Worm (Caenorhabditis elegans) whole organism, L1 larva: ENCODE results near the gene grd-16.

Experiments used
- Y116A8C.19 ChIP-seq: sonication (generic microtip); optimal IDR thresholded peaks from 2 replicates; lab custom pipeline; 2016; ENCODE audit warnings: missing compliant biosample characterization, missing genetic modification characterization, borderline replicate concordance
- aha-1 ChIP-seq: fragments of 150-350 bp; optimal IDR thresholded peaks from 2 replicates; lab custom pipeline; 2014; ENCODE audit warnings: missing biosample characterization, missing genetic modification characterization
- ceh-63 ChIP-seq: fragments of 200-800 bp; sonication (Bioruptor generic); optimal IDR thresholded peaks from 2 replicates; lab custom pipeline; 2018; ENCODE audit warnings: mild to moderate bottlenecking, missing genetic modification characterization, missing compliant biosample characterization
- ceh-8 ChIP-seq: fragments of 200-800 bp; sonication (Bioruptor generic); optimal IDR thresholded peaks from 2 replicates; lab custom pipeline; 2018; ENCODE audit warnings: mild to moderate bottlenecking, missing genetic modification characterization, moderate library complexity, missing compliant biosample characterization
- ceh-90 ChIP-seq: sonication (generic microtip); optimal IDR thresholded peaks from 2 replicates; lab custom pipeline; 2016; ENCODE audit warnings: missing genetic modification characterization, missing compliant biosample characterization
- efl-1 ChIP-seq, 4 experiments: fragments of 150-350 bp; optimal IDR thresholded peaks in 3 of 4; peaks in 1 of 4; 1 replicate in 1 of 4; 2 replicates in 3 of 4; lab custom pipeline; 2014; ENCODE audit warnings: missing biosample characterization in 2 of 4, missing genetic modification characterization in 2 of 4, missing genetic modification reagents in 2 of 4
- efl-3 ChIP-seq: fragments of 200-800 bp; sonication (Bioruptor generic); optimal IDR thresholded peaks from 2 replicates; lab custom pipeline; 2018; ENCODE audit warnings: mild to moderate bottlenecking, missing genetic modification characterization, missing compliant biosample characterization
- egl-13 ChIP-seq: sonication (generic microtip); optimal IDR thresholded peaks from 2 replicates; lab custom pipeline; 2016; ENCODE audit warnings: missing genotype, missing genetic modification reagents, missing genetic modification characterization, missing compliant biosample characterization
- egl-27 ChIP-seq, 2 experiments: fragments of 150-350 bp in 1 of 2; sonication (generic microtip); optimal IDR thresholded peaks; 3 replicates each; lab custom pipeline; 2017 to 2018; ENCODE audit warnings: missing biosample characterization in 2 of 2, missing genetic modification characterization in 2 of 2, missing genetic modification reagents in 2 of 2
- elt-2 ChIP-seq: sonication (generic microtip); optimal IDR thresholded peaks from 2 replicates; lab custom pipeline; 2016; ENCODE audit warnings: missing genetic modification characterization, mild to moderate bottlenecking, inconsistent platforms, missing compliant biosample characterization, missing genetic modification reagents
- elt-3 ChIP-seq, 6 experiments: fragments of 150-350 bp in 1 of 6; sonication (generic microtip); optimal IDR thresholded peaks; 2 replicates each; lab custom pipeline; 2017 to 2018; ENCODE audit warnings: missing biosample characterization in 6 of 6, missing genetic modification characterization in 6 of 6, inconsistent platforms in 1 of 6
- fkh-8 ChIP-seq: sonication (generic microtip); optimal IDR thresholded peaks from 2 replicates; lab custom pipeline; 2016; ENCODE audit warnings: mild to moderate bottlenecking, missing genetic modification characterization, missing compliant biosample characterization
- grh-1 ChIP-seq: fragments of 200-800 bp; sonication (Bioruptor generic); IDR thresholded peaks from 2 replicates; pipeline ENCODE4 v1.3.6; 2022; ENCODE audit warnings: missing genetic modification reagents, missing genetic modification characterization, missing compliant biosample characterization
- irx-1 ChIP-seq: sonication (generic microtip); optimal IDR thresholded peaks from 2 replicates; lab custom pipeline; 2016; ENCODE audit warnings: missing genetic modification characterization, missing compliant biosample characterization
- isw-1 ChIP-seq: fragments of 200-800 bp; sonication (Bioruptor generic); IDR thresholded peaks from 2 replicates; pipeline ENCODE4 v1.3.6; 2022; ENCODE audit warnings: missing genetic modification characterization, missing compliant biosample characterization
- lin-13 ChIP-seq: fragments of 150-350 bp; optimal IDR thresholded peaks from 2 replicates; lab custom pipeline; 2014; ENCODE audit warnings: missing biosample characterization, missing genetic modification reagents, missing genetic modification characterization
- lin-14 ChIP-seq: fragments of 200-800 bp; sonication (Bioruptor generic); optimal IDR thresholded peaks from 2 replicates; lab custom pipeline; 2018; ENCODE audit warnings: mild to moderate bottlenecking, missing genetic modification characterization, moderate library complexity, missing compliant biosample characterization
- lin-15B ChIP-seq: fragments of 150-350 bp; sonication (generic microtip); optimal IDR thresholded peaks from 3 replicates; lab custom pipeline; 2014; ENCODE audit warnings: missing biosample characterization, missing genetic modification characterization
- lin-35 ChIP-seq, 2 experiments: fragments of 150-350 bp; optimal IDR thresholded peaks; 2 replicates each; lab custom pipeline; 2014; ENCODE audit warnings: missing biosample characterization in 2 of 2, missing genetic modification characterization in 2 of 2, missing genetic modification reagents in 2 of 2
- lir-3 ChIP-seq: sonication (generic microtip); optimal IDR thresholded peaks from 2 replicates; lab custom pipeline; 2016; ENCODE audit warnings: mild to moderate bottlenecking, missing genetic modification characterization, moderate library complexity, missing compliant biosample characterization; ENCODE audit not compliant: poor library complexity
- mdl-1 ChIP-seq, 2 experiments: fragments of 150-350 bp; optimal IDR thresholded peaks; 2 replicates each; lab custom pipeline; 2014 to 2017; ENCODE audit warnings: missing biosample characterization in 2 of 2, missing genetic modification characterization in 2 of 2, inconsistent platforms in 1 of 2
- nhr-12 ChIP-seq: sonication (generic microtip); optimal IDR thresholded peaks from 2 replicates; lab custom pipeline; 2017; ENCODE audit warnings: missing biosample characterization, missing genetic modification characterization
- nhr-20 ChIP-seq: sonication (generic microtip); optimal IDR thresholded peaks from 2 replicates; lab custom pipeline; 2016; ENCODE audit warnings: mild to moderate bottlenecking, missing genetic modification characterization, missing compliant biosample characterization
- nhr-237 ChIP-seq: fragments of 150-350 bp; optimal IDR thresholded peaks from 2 replicates; lab custom pipeline; 2014; ENCODE audit warnings: missing biosample characterization, missing genetic modification characterization
- nhr-28 ChIP-seq: fragments of 150-350 bp; optimal IDR thresholded peaks from 2 replicates; lab custom pipeline; 2014; ENCODE audit warnings: missing biosample characterization, missing genetic modification characterization
- nhr-71 ChIP-seq: sonication (generic microtip); optimal IDR thresholded peaks from 2 replicates; lab custom pipeline; 2016; ENCODE audit warnings: mild to moderate bottlenecking, missing genetic modification characterization, moderate library complexity, missing compliant biosample characterization
- nhr-76 ChIP-seq: sonication (generic microtip); optimal IDR thresholded peaks from 2 replicates; lab custom pipeline; 2017; ENCODE audit warnings: missing biosample characterization, missing genetic modification characterization
- nhr-85 ChIP-seq: sonication (generic microtip); peaks from one replicate; lab custom pipeline; 2016; ENCODE audit warnings: missing genetic modification characterization, inconsistent platforms, missing compliant biosample characterization
- nhr-90 ChIP-seq: sonication (generic microtip); optimal IDR thresholded peaks from 2 replicates; lab custom pipeline; 2016; ENCODE audit warnings: mild to moderate bottlenecking, missing genetic modification characterization, missing compliant biosample characterization; ENCODE audit not compliant: poor library complexity
- pag-3 ChIP-seq: sonication (generic microtip); optimal IDR thresholded peaks from 2 replicates; lab custom pipeline; 2017; ENCODE audit warnings: missing genetic modification characterization, mild to moderate bottlenecking, missing compliant biosample characterization, antibody characterized with exemption, borderline replicate concordance; ENCODE audit not compliant: insufficient read depth
- pax-3 ChIP-seq: fragments of 200-800 bp; sonication (Bioruptor generic); optimal IDR thresholded peaks from 2 replicates; lab custom pipeline; 2018; ENCODE audit warnings: mild to moderate bottlenecking, missing genetic modification characterization, moderate library complexity, missing compliant biosample characterization
- pqm-1 ChIP-seq: sonication (generic microtip); optimal IDR thresholded peaks from 3 replicates; lab custom pipeline; 2017; ENCODE audit warnings: missing biosample characterization, missing genetic modification characterization
- skn-1 ChIP-seq: fragments of 150-350 bp; optimal IDR thresholded peaks from 2 replicates; lab custom pipeline; 2014; ENCODE audit warnings: missing biosample characterization, missing genetic modification characterization
- snu-23 ChIP-seq: sonication (generic microtip); optimal IDR thresholded peaks from 2 replicates; lab custom pipeline; 2016; ENCODE audit warnings: missing genetic modification characterization, missing compliant biosample characterization
- unc-30 ChIP-seq: sonication (generic microtip); optimal IDR thresholded peaks from 2 replicates; lab custom pipeline; 2017; ENCODE audit warnings: missing biosample characterization, missing genetic modification characterization
- unc-86 ChIP-seq: sonication (generic microtip); optimal IDR thresholded peaks from 2 replicates; lab custom pipeline; 2016; ENCODE audit warnings: missing genetic modification characterization, missing compliant biosample characterization
- unc-98 ChIP-seq: fragments of 200-800 bp; sonication (Bioruptor generic); IDR thresholded peaks from 2 replicates; pipeline ENCODE4 v1.3.6; 2022; ENCODE audit warnings: missing genetic modification characterization, missing compliant biosample characterization
- ztf-11 ChIP-seq, 2 experiments: sonication (generic microtip); optimal IDR thresholded peaks; 2 replicates each; lab custom pipeline; 2016 to 2017; ENCODE audit warnings: missing genetic modification characterization in 2 of 2, missing biosample characterization in 1 of 2, missing compliant biosample characterization in 1 of 2

grd-16 gene

ce11 chrIV:2466249-2466648 lies 10.2 kb upstream of the grd-16 start:
- TF ChIP-seq efl-1 (optimal IDR thresholded peaks at IDR 0.05; lab: Kevin White, UChicago) (no peak), efl-1 (GFP tag; optimal IDR thresholded peaks at IDR 0.05 in 1 of 2; lab: Kevin White, UChicago) (peak in 1 of 2 experiments; percentile 63), elt-2 (tag; lab: Kevin White, UChicago) (peak; percentile 36), pqm-1 (tag; lab: Kevin White, UChicago) (no peak), Y116A8C.19 (no peak), lin-13 (no peak), nhr-20 (peak; percentile 48), mdl-1 (tag; optimal IDR thresholded peaks at IDR 0.05; lab: Kevin White, UChicago) (no peak), lin-15B (tag; lab: Kevin White, UChicago) (no peak), grh-1 (GFP tag; lab: Robert Waterston, UW) (no peak), nhr-71 (tag; lab: Kevin White, UChicago) (no peak), pag-3 (tag; lab: Kevin White, UChicago) (no peak)

ce11 chrIV:2467378-2467777 lies 9.1 kb upstream of the grd-16 start, which contains the start of gene ilys-2:
ilys-2 (plus strand) TSS chrIV:2467678.
- TF ChIP-seq egl-27 (tag; optimal IDR thresholded peaks at IDR 0.05; lab: Kevin White, UChicago) (no peak), skn-1 (tag; lab: Kevin White, UChicago) (no peak), nhr-76 (tag; lab: Kevin White, UChicago) (no peak), nhr-90 (tag; lab: Kevin White, UChicago) (no peak), Y116A8C.19 (no peak), snu-23 (no peak), elt-3 (tag; optimal IDR thresholded peaks at IDR 0.05; lab: Kevin White, UChicago) (no peak), lin-14 (GFP tag; lab: Kevin White, UChicago) (no peak), nhr-28 (tag; lab: Kevin White, UChicago) (no peak), efl-3 (GFP tag; lab: Kevin White, UChicago) (no peak), egl-13 (tag; lab: Kevin White, UChicago) (no peak), unc-30 (tag; lab: Kevin White, UChicago) (no peak), irx-1 (tag; lab: Kevin White, UChicago) (no peak)

- TF ChIP-seq skn-1 (tag; lab: Kevin White, UChicago): no peak
- TF ChIP-seq lir-3 (tag; lab: Kevin White, UChicago): no peak
- no peak for TF ChIP-seq nhr-85
- TF ChIP-seq aha-1 (tag; lab: Kevin White, UChicago): no peak
- no peak for TF ChIP-seq unc-30 (tag; lab: Kevin White, UChicago)
- TF ChIP-seq grh-1 (GFP tag; lab: Robert Waterston, UW): no peak
- TF ChIP-seq pax-3 (tag; lab: Kevin White, UChicago): no peak
- TF ChIP-seq ztf-11 (tag; optimal IDR thresholded peaks at IDR 0.05; lab: Kevin White, UChicago): no peak
Observed at ce11 chrIV:2470114-2470513, 6.4 kb upstream of the grd-16 start, which contains the start of gene ilys-1. ilys-1 (plus strand) TSS chrIV:2470414.

- TF ChIP-seq Y116A8C.19: no peak
- TF ChIP-seq nhr-237: no peak
- no peak for TF ChIP-seq nhr-28 (tag; lab: Kevin White, UChicago)
- TF ChIP-seq ceh-90: no peak
- no peak for TF ChIP-seq unc-98 (GFP tag; lab: Robert Waterston, UW)
- TF ChIP-seq elt-3 (tag; optimal IDR thresholded peaks at IDR 0.05; lab: Kevin White, UChicago): no peak
- TF ChIP-seq lin-14 (GFP tag; lab: Kevin White, UChicago): no peak
- TF ChIP-seq unc-86: no peak
- TF ChIP-seq lin-35 (GFP tag; optimal IDR thresholded peaks at IDR 0.05; lab: Kevin White, UChicago): no peak
- no peak for TF ChIP-seq ceh-8 (GFP tag; lab: Kevin White, UChicago)
- no peak for TF ChIP-seq fkh-8 (tag; lab: Kevin White, UChicago)
- no peak for TF ChIP-seq pqm-1 (tag; lab: Kevin White, UChicago)
- no peak for TF ChIP-seq efl-3 (GFP tag; lab: Kevin White, UChicago)
- no peak for TF ChIP-seq ceh-63
- TF ChIP-seq nhr-12: no peak
- TF ChIP-seq mdl-1 (tag; optimal IDR thresholded peaks at IDR 0.05; lab: Kevin White, UChicago): no peak
- no peak for TF ChIP-seq isw-1 (GFP tag; lab: Robert Waterston, UW)
Observed at ce11 chrIV:2481955-2482354, 5.5 kb downstream of the grd-16 start, which contains the start of gene Y69A2AL.2. Y69A2AL.2 (plus strand) TSS chrIV:2482255.
